Fruit fly (Drosophila melanogaster) whole organism, prepupa: Measurements from ENCODE around the gene CG43181.
A peak's percentile ranks its signal among the peaks of the same experiment; 100 is the strongest.

ENCODE experiments used
- Blimp-1 ChIP-seq: fragments of 200-800 bp; sonication (Bioruptor generic); optimal IDR thresholded peaks from 3 replicates; lab custom pipeline; 2017; ENCODE audit warnings: missing biosample characterization, missing genetic modification characterization, mild to moderate bottlenecking, moderate library complexity, missing genetic modification reagents
- CG10669 ChIP-seq: fragments of 200-800 bp; sonication (Bioruptor generic); optimal IDR thresholded peaks from 3 replicates; lab custom pipeline; 2018; ENCODE audit warnings: missing biosample characterization, mild to moderate bottlenecking, missing genetic modification characterization, moderate library complexity
- CG11294 ChIP-seq: fragments of 200-800 bp; sonication (Bioruptor generic); IDR thresholded peaks from 2 replicates; pipeline ENCODE4 v1.3.6; 2022; ENCODE audit warnings: missing biosample characterization, missing genetic modification characterization
- CG11762 ChIP-seq: fragments of 200-800 bp; sonication (Bioruptor generic); optimal IDR thresholded peaks from 3 replicates; lab custom pipeline; 2016; ENCODE audit warnings: missing biosample characterization, missing genetic modification characterization; ENCODE audit not compliant: insufficient read depth
- CG11902 ChIP-seq: fragments of 200-800 bp; sonication (Bioruptor generic); optimal IDR thresholded peaks from 3 replicates; lab custom pipeline; 2016; ENCODE audit warnings: missing biosample characterization, missing genetic modification characterization
- CG15336 ChIP-seq: fragments of 200-800 bp; sonication (Bioruptor generic); IDR thresholded peaks from 2 replicates; pipeline ENCODE4 v1.3.6; 2022; ENCODE audit warnings: missing biosample characterization, missing genetic modification characterization
- CG1621 ChIP-seq: fragments of 200-800 bp; sonication (Bioruptor generic); optimal IDR thresholded peaks from 3 replicates; lab custom pipeline; 2018; ENCODE audit warnings: missing biosample characterization, mild to moderate bottlenecking, missing genetic modification characterization
- CG16779 ChIP-seq: fragments of 200-800 bp; sonication (Bioruptor generic); optimal IDR thresholded peaks from 3 replicates; lab custom pipeline; 2017; ENCODE audit warnings: missing biosample characterization, mild to moderate bottlenecking, missing genetic modification characterization
- CG3032 ChIP-seq: fragments of 200-800 bp; optimal IDR thresholded peaks from 2 replicates; lab custom pipeline; 2019; ENCODE audit warnings: missing biosample characterization, mild to moderate bottlenecking, missing genetic modification characterization, moderate library complexity
- CG31627 ChIP-seq: fragments of 200-800 bp; sonication (Bioruptor generic); optimal IDR thresholded peaks from 3 replicates; lab custom pipeline; 2016; ENCODE audit warnings: missing biosample characterization, missing genetic modification characterization
- CG34406 ChIP-seq: fragments of 200-800 bp; sonication (Bioruptor generic); optimal IDR thresholded peaks from 3 replicates; lab custom pipeline; 2016; ENCODE audit warnings: missing biosample characterization, missing genetic modification characterization
- CG3919 ChIP-seq: fragments of 200-800 bp; sonication (Bioruptor generic); optimal IDR thresholded peaks from 3 replicates; lab custom pipeline; 2016; ENCODE audit warnings: missing biosample characterization, missing genetic modification characterization
- CG6276 ChIP-seq: fragments of 200-800 bp; sonication (Bioruptor generic); optimal IDR thresholded peaks from 2 replicates; lab custom pipeline; 2017; ENCODE audit warnings: missing biosample characterization, mild to moderate bottlenecking, missing genetic modification characterization
- CG6792 ChIP-seq: fragments of 200-800 bp; sonication (Bioruptor generic); optimal IDR thresholded peaks from 3 replicates; lab custom pipeline; 2016; ENCODE audit warnings: missing biosample characterization, missing genetic modification characterization
- CG6854 ChIP-seq: fragments of 200-800 bp; sonication (Bioruptor generic); optimal IDR thresholded peaks from 2 replicates; lab custom pipeline; 2017; ENCODE audit warnings: missing biosample characterization, mild to moderate bottlenecking, missing genetic modification characterization
- CG7368 ChIP-seq: fragments of 200-800 bp; sonication (Bioruptor generic); optimal IDR thresholded peaks from 3 replicates; lab custom pipeline; 2016; ENCODE audit warnings: missing biosample characterization, missing genetic modification characterization
- CG8119 ChIP-seq: fragments of 200-800 bp; sonication (Bioruptor generic); IDR thresholded peaks from 3 replicates; pipeline ENCODE4 v1.3.6; 2022; ENCODE audit warnings: missing biosample characterization, missing genetic modification characterization
- CG8319 ChIP-seq: fragments of 200-800 bp; sonication (Bioruptor generic); optimal IDR thresholded peaks from 3 replicates; lab custom pipeline; 2016; ENCODE audit warnings: missing biosample characterization, missing genetic modification characterization
- CG8632 ChIP-seq: fragments of 200-800 bp; sonication (Bioruptor generic); optimal IDR thresholded peaks from 3 replicates; lab custom pipeline; 2016; ENCODE audit warnings: missing biosample characterization, missing genetic modification characterization
- Eip78C ChIP-seq: fragments of 200-800 bp; sonication (Bioruptor generic); peaks from one replicate; lab custom pipeline; 2016; ENCODE audit warnings: missing biosample characterization, missing genetic modification characterization
- Hr38 ChIP-seq: sonication (Bioruptor generic); optimal IDR thresholded peaks from 2 replicates; lab custom pipeline; 2016; ENCODE audit warnings: missing biosample characterization, missing genetic modification characterization
- Hr4 ChIP-seq: fragments of 200-800 bp; sonication (Bioruptor generic); optimal IDR thresholded peaks from 3 replicates; lab custom pipeline; 2016; ENCODE audit warnings: missing biosample characterization, missing genetic modification characterization
- Met ChIP-seq: fragments of 200-800 bp; sonication (Bioruptor generic); optimal IDR thresholded peaks from 3 replicates; lab custom pipeline; 2016; ENCODE audit warnings: missing biosample characterization, missing genetic modification characterization
- Smox ChIP-seq: fragments of 200-800 bp; sonication (Bioruptor generic); optimal IDR thresholded peaks from 3 replicates; lab custom pipeline; 2016; ENCODE audit warnings: missing biosample characterization, missing genetic modification characterization
- Sox102F ChIP-seq: fragments of 200-800 bp; sonication (Bioruptor generic); optimal IDR thresholded peaks from 2 replicates; lab custom pipeline; 2016; ENCODE audit warnings: missing biosample characterization, mild to moderate bottlenecking, missing genetic modification characterization
- Sox14 ChIP-seq: fragments of 200-800 bp; sonication (Bioruptor generic); optimal IDR thresholded peaks from 3 replicates; lab custom pipeline; 2016; ENCODE audit warnings: missing biosample characterization, missing genetic modification characterization
- achi ChIP-seq: fragments of 200-800 bp; sonication (Bioruptor generic); optimal IDR thresholded peaks from 3 replicates; lab custom pipeline; 2016; ENCODE audit warnings: missing biosample characterization, missing genetic modification characterization
- acj6 ChIP-seq: fragments of 200-800 bp; sonication (Bioruptor generic); optimal IDR thresholded peaks from 3 replicates; lab custom pipeline; 2016; ENCODE audit warnings: missing biosample characterization, missing genetic modification characterization
- cyc ChIP-seq: fragments of 200-800 bp; sonication (Bioruptor generic); optimal IDR thresholded peaks from 3 replicates; lab custom pipeline; 2016; ENCODE audit warnings: missing biosample characterization, missing genetic modification characterization
- dac ChIP-seq: fragments of 200-800 bp; sonication (Bioruptor generic); optimal IDR thresholded peaks from 2 replicates; lab custom pipeline; 2017; ENCODE audit warnings: missing biosample characterization, mild to moderate bottlenecking, missing genetic modification characterization
- esn ChIP-seq: fragments of 200-800 bp; sonication (Bioruptor generic); optimal IDR thresholded peaks from 2 replicates; lab custom pipeline; 2016; ENCODE audit warnings: missing biosample characterization, mild to moderate bottlenecking, missing genetic modification characterization, moderate library complexity
- fd59A ChIP-seq: fragments of 200-800 bp; sonication (Bioruptor generic); optimal IDR thresholded peaks from 2 replicates; lab custom pipeline; 2017; ENCODE audit warnings: missing biosample characterization, mild to moderate bottlenecking, missing genetic modification characterization, missing genetic modification reagents
- fd85E ChIP-seq: fragments of 200-800 bp; sonication (Bioruptor generic); optimal IDR thresholded peaks from 3 replicates; lab custom pipeline; 2016; ENCODE audit warnings: missing biosample characterization, missing genetic modification characterization
- fkh ChIP-seq: fragments of 200-800 bp; sonication (Bioruptor generic); optimal IDR thresholded peaks from 3 replicates; lab custom pipeline; 2017; ENCODE audit warnings: missing biosample characterization, mild to moderate bottlenecking, missing genetic modification characterization, moderate library complexity
- lz ChIP-seq: fragments of 200-800 bp; sonication (Bioruptor generic); optimal IDR thresholded peaks from 3 replicates; lab custom pipeline; 2016; ENCODE audit warnings: missing biosample characterization, missing genetic modification characterization
- salr ChIP-seq, 2 experiments: fragments of 200-800 bp; sonication (Bioruptor generic); optimal IDR thresholded peaks; 3 replicates each; lab custom pipeline; 2016 to 2018; ENCODE audit warnings: missing biosample characterization in 2 of 2, missing genetic modification characterization in 2 of 2, mild to moderate bottlenecking in 1 of 2
- spab ChIP-seq: fragments of 200-800 bp; sonication (Bioruptor generic); optimal IDR thresholded peaks from 2 replicates; lab custom pipeline; 2017; ENCODE audit warnings: missing biosample characterization, mild to moderate bottlenecking, missing genetic modification characterization, missing genetic modification reagents
- svp ChIP-seq: fragments of 200-800 bp; sonication (Bioruptor generic); peaks from one replicate; lab custom pipeline; 2016; ENCODE audit warnings: missing biosample characterization, missing genetic modification characterization
- topi ChIP-seq: fragments of 200-800 bp; sonication (Bioruptor generic); optimal IDR thresholded peaks from 3 replicates; lab custom pipeline; 2016; ENCODE audit warnings: missing biosample characterization, missing genetic modification characterization
- vri ChIP-seq: fragments of 200-800 bp; sonication (Bioruptor generic); optimal IDR thresholded peaks from 3 replicates; lab custom pipeline; 2016; ENCODE audit warnings: missing biosample characterization, mild to moderate bottlenecking, missing genetic modification characterization

Gene CG43181

dm6 chrX:385751-386492 is 35.6 kb downstream of the CG43181 start (continued):
- TF ChIP-seq Sox102F (GFP tag; lab: Kevin White, UChicago) (peak; percentile 29), CG3919 (GFP tag; lab: Kevin White, UChicago) (peak; percentile 17), Hr4 (no peak), CG11294 (GFP tag; lab: Robert Waterston, UW) (no peak), salr (GFP tag; optimal IDR thresholded peaks at IDR 0.05; lab: Kevin White, UChicago) (no peak), CG6792 (GFP tag; lab: Kevin White, UChicago) (peak; percentile 28), CG7368 (GFP tag; lab: Kevin White, UChicago) (no peak), CG6276 (GFP tag; lab: Kevin White, UChicago) (no peak), vri (GFP tag; lab: Kevin White, UChicago) (no peak), lz (GFP tag; lab: Kevin White, UChicago) (peak; percentile 32), dac (GFP tag; lab: Kevin White, UChicago) (no peak), acj6 (GFP tag; lab: Kevin White, UChicago) (peak; percentile 20), svp (GFP tag; lab: Kevin White, UChicago) (peak; percentile 74), CG11762 (GFP tag; lab: Kevin White, UChicago) (no peak)

- no peak for TF ChIP-seq CG8119 (GFP tag; lab: Robert Waterston, UW)
- no peak for TF ChIP-seq CG8632 (GFP tag; lab: Kevin White, UChicago)
- TF ChIP-seq Eip78C, result peak; percentile 21
- no peak for TF ChIP-seq lz (GFP tag; lab: Kevin White, UChicago)
- peak; percentile 12 for TF ChIP-seq esn (GFP tag; lab: Kevin White, UChicago)
- TF ChIP-seq cyc (GFP tag; lab: Kevin White, UChicago), result no peak
- TF ChIP-seq spab (GFP tag; lab: Kevin White, UChicago), result no peak
- no peak for TF ChIP-seq CG3919 (GFP tag; lab: Kevin White, UChicago)
- TF ChIP-seq fd59A (GFP tag; lab: Kevin White, UChicago), result no peak
- no peak for TF ChIP-seq CG11762 (GFP tag; lab: Kevin White, UChicago)
- peak; percentile 22 for TF ChIP-seq Met (GFP tag; lab: Kevin White, UChicago)
- peak; percentile 53 for TF ChIP-seq svp (GFP tag; lab: Kevin White, UChicago)
- peak; percentile 22 for TF ChIP-seq topi (GFP tag; lab: Kevin White, UChicago)
- TF ChIP-seq CG6792 (GFP tag; lab: Kevin White, UChicago), result no peak
- TF ChIP-seq CG16779, result no peak
- no peak for TF ChIP-seq CG34406
- TF ChIP-seq achi (GFP tag; lab: Kevin White, UChicago), result no peak
- TF ChIP-seq Blimp-1 (GFP tag; lab: Kevin White, UChicago), result no peak
- no peak for TF ChIP-seq Hr38 (GFP tag; lab: Kevin White, UChicago)
- no peak for TF ChIP-seq salr (GFP tag; optimal IDR thresholded peaks at IDR 0.05; lab: Kevin White, UChicago)
- TF ChIP-seq CG10669 (GFP tag; lab: Kevin White, UChicago), result no peak
- TF ChIP-seq CG8319, result no peak
- TF ChIP-seq CG6854 (GFP tag; lab: Kevin White, UChicago), result no peak
- no peak for TF ChIP-seq CG1621 (tag; lab: Kevin White, UChicago)
- no peak for TF ChIP-seq fd85E
- no peak for TF ChIP-seq CG31627 (GFP tag; lab: Kevin White, UChicago)
- peak; percentile 8 for TF ChIP-seq Smox (GFP tag; lab: Kevin White, UChicago)
Observed at dm6 chrX:390457-390856, 40.1 kb downstream of the CG43181 start.

- TF ChIP-seq vri (GFP tag; lab: Kevin White, UChicago) (no peak), fkh (GFP tag; lab: Kevin White, UChicago) (no peak), lz (GFP tag; lab: Kevin White, UChicago) (no peak), CG8119 (GFP tag; lab: Robert Waterston, UW) (no peak), CG11294 (GFP tag; lab: Robert Waterston, UW) (no peak), fd59A (GFP tag; lab: Kevin White, UChicago) (no peak), CG16779 (no peak), Eip78C (no peak), CG3032 (tag; lab: Kevin White, UChicago) (no peak), esn (GFP tag; lab: Kevin White, UChicago) (no peak), CG15336 (GFP tag; lab: Robert Waterston, UW) (no peak), salr (GFP tag; optimal IDR thresholded peaks at IDR 0.05; lab: Kevin White, UChicago) (no peak), CG11902 (GFP tag; lab: Kevin White, UChicago) (no peak), CG3919 (GFP tag; lab: Kevin White, UChicago) (no peak), Hr4 (no peak), CG10669 (GFP tag; lab: Kevin White, UChicago) (no peak), spab (GFP tag; lab: Kevin White, UChicago) (no peak), Smox (GFP tag; lab: Kevin White, UChicago) (no peak), Sox14 (GFP tag; lab: Kevin White, UChicago) (no peak), acj6 (GFP tag; lab: Kevin White, UChicago) (no peak)
Observed at dm6 chrX:392242-392641, 41.9 kb downstream of the CG43181 start.
